Worm (Caenorhabditis elegans) whole organism, L2 larva: Measurements from ENCODE around the gene srt-54.

Experiments used
- alr-1 ChIP-seq: fragments of 150-350 bp; optimal IDR thresholded peaks from 2 replicates; lab custom pipeline; 2014; ENCODE audit warnings: missing biosample characterization, missing genetic modification characterization
- nhr-12 ChIP-seq: fragments of 150-350 bp; optimal IDR thresholded peaks from 2 replicates; lab custom pipeline; 2014; ENCODE audit warnings: missing biosample characterization, missing genetic modification characterization
- skn-1 ChIP-seq: sonication (generic microtip); optimal IDR thresholded peaks from 2 replicates; lab custom pipeline; 2017; ENCODE audit warnings: missing biosample characterization, missing genetic modification characterization
- zag-1 ChIP-seq: fragments of 150-350 bp; optimal IDR thresholded peaks from 2 replicates; lab custom pipeline; 2014; ENCODE audit warnings: missing biosample characterization, missing genetic modification characterization

ce11 chrII:156999-157499 is 40.0 kb downstream of the srt-54 start:
- TF ChIP-seq alr-1 (no peak), nhr-12 (tag; lab: Kevin White, UChicago) (no peak), zag-1 (no peak), skn-1 (tag; lab: Kevin White, UChicago) (no peak)
